Fruit fly (Drosophila melanogaster) whole organism: Measurements from ENCODE around the gene drpr.

Experiments
- CG8478 ChIP-seq: fragments of >200 bp; optimal IDR thresholded peaks from 2 replicates; lab custom pipeline; 2018; ENCODE audit warnings: inconsistent platforms
- Dll ChIP-seq: fragments of >200 bp; optimal IDR thresholded peaks from 2 replicates; lab custom pipeline; 2017
- EcR ChIP-seq, 2 experiments: fragments of >200 bp; optimal IDR thresholded peaks; 2 replicates each; lab custom pipeline; 2017; ENCODE audit warnings: missing biosample characterization in 2 of 2, missing genetic modification characterization in 2 of 2, missing genetic modification reagents in 2 of 2
- pan ChIP-seq: fragments of >200 bp; optimal IDR thresholded peaks from 2 replicates; lab custom pipeline; 2017
- psq ChIP-seq: fragments of >200 bp; optimal IDR thresholded peaks from 2 replicates; lab custom pipeline; 2017
- usp ChIP-seq: fragments of >200 bp; optimal IDR thresholded peaks from 2 replicates; lab custom pipeline; 2017; ENCODE audit warnings: missing biosample characterization, missing genetic modification characterization, mixed read lengths

Gene drpr

dm6 chr3L:1730160-1730595, 729 bp downstream of the drpr start:
- TF ChIP-seq usp (GFP tag; lab: Kevin White, UChicago) (no peak), pan (lab: Kevin White, UChicago) (no peak), CG8478 (lab: Kevin White, UChicago) (no peak), psq (no peak), Dll (lab: Kevin White, UChicago) (no peak), EcR (GFP tag; optimal IDR thresholded peaks at IDR 0.05; lab: Kevin White, UChicago) (no peak)

- TF ChIP-seq CG8478 (lab: Kevin White, UChicago), result no peak
- TF ChIP-seq usp (GFP tag; lab: Kevin White, UChicago), result no peak
- no peak for TF ChIP-seq EcR (GFP tag; optimal IDR thresholded peaks at IDR 0.05; lab: Kevin White, UChicago)
- no peak for TF ChIP-seq psq
- TF ChIP-seq Dll (lab: Kevin White, UChicago), result no peak
- TF ChIP-seq pan (lab: Kevin White, UChicago), result no peak
Measured at dm6 chr3L:1729380-1730159, 1.3 kb downstream of the drpr start.

dm6 chr3L:1727431-1727830, 3.5 kb downstream of the drpr start:
- TF ChIP-seq CG8478 (lab: Kevin White, UChicago), result no peak
- TF ChIP-seq usp (GFP tag; lab: Kevin White, UChicago), result no peak
- TF ChIP-seq EcR (GFP tag; optimal IDR thresholded peaks at IDR 0.05; lab: Kevin White, UChicago), result no peak
- TF ChIP-seq Dll (lab: Kevin White, UChicago), result no peak
- no peak for TF ChIP-seq pan (lab: Kevin White, UChicago)
- no peak for TF ChIP-seq psq

dm6 chr3L:1726747-1727146, 4.2 kb downstream of the drpr start:
- TF ChIP-seq Dll (lab: Kevin White, UChicago) (no peak), EcR (GFP tag; optimal IDR thresholded peaks at IDR 0.05; lab: Kevin White, UChicago) (no peak), pan (lab: Kevin White, UChicago) (no peak), usp (GFP tag; lab: Kevin White, UChicago) (no peak), psq (no peak), CG8478 (lab: Kevin White, UChicago) (no peak)

dm6 chr3L:1724090-1724489, 6.8 kb downstream of the drpr start, which contains the start of gene CG12035:
TSS of gene CG12035 (plus strand) at chr3L:1724390.
- TF ChIP-seq psq (no peak), CG8478 (lab: Kevin White, UChicago) (no peak), usp (GFP tag; lab: Kevin White, UChicago) (no peak), Dll (lab: Kevin White, UChicago) (no peak), EcR (GFP tag; optimal IDR thresholded peaks at IDR 0.05; lab: Kevin White, UChicago) (no peak), pan (lab: Kevin White, UChicago) (no peak)

dm6 chr3L:1723053-1723452, 7.9 kb downstream of the drpr start, which contains the start of gene CG18171:
TSS of gene CG18171 (minus strand) at chr3L:1723153.
- TF ChIP-seq CG8478 (lab: Kevin White, UChicago) (no peak), psq (no peak), EcR (GFP tag; optimal IDR thresholded peaks at IDR 0.05; lab: Kevin White, UChicago) (no peak), usp (GFP tag; lab: Kevin White, UChicago) (no peak), pan (lab: Kevin White, UChicago) (no peak), Dll (lab: Kevin White, UChicago) (no peak)

- TF ChIP-seq CG8478 (lab: Kevin White, UChicago), result no peak
Measured at dm6 chr3L:1711218-1711617, 19.7 kb downstream of the drpr start.

- TF ChIP-seq usp (GFP tag; lab: Kevin White, UChicago), result no peak
- no peak for TF ChIP-seq EcR (GFP tag; optimal IDR thresholded peaks at IDR 0.05; lab: Kevin White, UChicago)
- TF ChIP-seq psq, result no peak
- TF ChIP-seq CG8478 (lab: Kevin White, UChicago), result no peak
- no peak for TF ChIP-seq pan (lab: Kevin White, UChicago)
Measured at dm6 chr3L:1710562-1710961, 20.3 kb downstream of the drpr start.

- TF ChIP-seq EcR (GFP tag; optimal IDR thresholded peaks at IDR 0.05; lab: Kevin White, UChicago), result no peak
- no peak for TF ChIP-seq usp (GFP tag; lab: Kevin White, UChicago)
- TF ChIP-seq pan (lab: Kevin White, UChicago), result no peak
- no peak for TF ChIP-seq CG8478 (lab: Kevin White, UChicago)
- no peak for TF ChIP-seq Dll (lab: Kevin White, UChicago)
- no peak for TF ChIP-seq psq
Measured at dm6 chr3L:1709161-1709560, 21.7 kb downstream of the drpr start.

dm6 chr3L:1702367-1702927, 28.5 kb downstream of the drpr start, which contains the start of gene CG13931:
TSS of gene CG13931 (minus strand) at chr3L:1702407.
- no peak for TF ChIP-seq usp (GFP tag; lab: Kevin White, UChicago)
- TF ChIP-seq CG8478 (lab: Kevin White, UChicago), result no peak
- no peak for TF ChIP-seq psq
- TF ChIP-seq EcR (GFP tag; optimal IDR thresholded peaks at IDR 0.05; lab: Kevin White, UChicago), result no peak
- TF ChIP-seq Dll (lab: Kevin White, UChicago), result no peak
- TF ChIP-seq pan (lab: Kevin White, UChicago), result no peak

dm6 chr3L:1694317-1694716, 36.6 kb downstream of the drpr start, which contains the start of gene CG12011:
TSS of gene CG12011 (plus strand) at chr3L:1694617.
- TF ChIP-seq usp (GFP tag; lab: Kevin White, UChicago) (no peak), psq (no peak), EcR (GFP tag; optimal IDR thresholded peaks at IDR 0.05; lab: Kevin White, UChicago) (no peak), CG8478 (lab: Kevin White, UChicago) (no peak), Dll (lab: Kevin White, UChicago) (no peak), pan (lab: Kevin White, UChicago) (no peak)
